Fruit fly (Drosophila melanogaster) whole organism, adult: ENCODE results near the gene RpS3.

Source experiments
- CG12768 ChIP-seq: fragments of 200-800 bp; sonication (Bioruptor generic); optimal IDR thresholded peaks from 2 replicates; lab custom pipeline; 2017; ENCODE audit warnings: missing biosample characterization, missing genetic modification characterization, mild to moderate bottlenecking, moderate library complexity, missing genetic modification reagents
- CG1620 ChIP-seq: fragments of 200-800 bp; sonication (Bioruptor generic); optimal IDR thresholded peaks from 2 replicates; lab custom pipeline; 2016; ENCODE audit warnings: missing biosample characterization, missing genetic modification characterization
- CG33017 ChIP-seq: fragments of 200-800 bp; sonication (Bioruptor generic); optimal IDR thresholded peaks from 2 replicates; lab custom pipeline; 2018; ENCODE audit warnings: missing biosample characterization, mild to moderate bottlenecking, missing genetic modification characterization, moderate library complexity
- CG5204 ChIP-seq: fragments of 200-800 bp; sonication (Bioruptor generic); optimal IDR thresholded peaks from 2 replicates; lab custom pipeline; 2016; ENCODE audit warnings: missing biosample characterization, missing genetic modification characterization
- CG7045 ChIP-seq: fragments of 200-800 bp; sonication (Bioruptor generic); optimal IDR thresholded peaks from 2 replicates; lab custom pipeline; 2017; ENCODE audit warnings: missing biosample characterization, mild to moderate bottlenecking, missing genetic modification characterization
- CG7101 ChIP-seq: fragments of 200-800 bp; sonication (Bioruptor generic); optimal IDR thresholded peaks from 2 replicates; lab custom pipeline; 2018; ENCODE audit warnings: missing biosample characterization, mild to moderate bottlenecking, missing genetic modification characterization, moderate library complexity
- Clk ChIP-seq: fragments of 200-800 bp; sonication (Bioruptor generic); optimal IDR thresholded peaks from 2 replicates; lab custom pipeline; 2017; ENCODE audit warnings: missing biosample characterization, missing genetic modification characterization
- Crg-1 ChIP-seq: fragments of 200-800 bp; sonication (Bioruptor generic); optimal IDR thresholded peaks from 2 replicates; lab custom pipeline; 2016; ENCODE audit warnings: missing biosample characterization, missing genetic modification characterization
- bab1 ChIP-seq: fragments of 200-800 bp; sonication (Bioruptor generic); optimal IDR thresholded peaks from 3 replicates; lab custom pipeline; 2019; ENCODE audit warnings: missing biosample characterization, mild to moderate bottlenecking, missing genetic modification characterization, moderate library complexity
- cic ChIP-seq: fragments of 200-800 bp; sonication (Bioruptor generic); optimal IDR thresholded peaks from 2 replicates; lab custom pipeline; 2017; ENCODE audit warnings: missing biosample characterization, mild to moderate bottlenecking, missing genetic modification characterization, moderate library complexity
- cnc ChIP-seq, 2 experiments: fragments of >200 bp; optimal IDR thresholded peaks; 2 replicates each; lab custom pipeline; 2017
- ovo ChIP-seq: fragments of 200-800 bp; sonication (Bioruptor generic); optimal IDR thresholded peaks from 2 replicates; lab custom pipeline; 2016; ENCODE audit warnings: missing biosample characterization, missing genetic modification characterization
- pad ChIP-seq: fragments of 200-800 bp; sonication (Bioruptor generic); optimal IDR thresholded peaks from 3 replicates; lab custom pipeline; 2017; ENCODE audit warnings: missing biosample characterization, missing genetic modification characterization, mild to moderate bottlenecking, moderate library complexity, missing genetic modification reagents
- tj ChIP-seq: fragments of 200-800 bp; sonication (Bioruptor generic); optimal IDR thresholded peaks from 3 replicates; lab custom pipeline; 2017; ENCODE audit warnings: missing biosample characterization, mild to moderate bottlenecking, missing genetic modification characterization, moderate library complexity

dm6 chr3R:23372624-23373023, 14.0 kb downstream of the RpS3 start, which contains the start of gene CG42827:
- TF ChIP-seq tj (GFP tag; lab: Kevin White, UChicago) (no peak), CG1620 (GFP tag; lab: Kevin White, UChicago) (no peak), ovo (GFP tag; lab: Kevin White, UChicago) (no peak), cnc (optimal IDR thresholded peaks at IDR 0.05; lab: Kevin White, UChicago) (no peak), pad (GFP tag; lab: Kevin White, UChicago) (no peak), CG7045 (GFP tag; lab: Kevin White, UChicago) (no peak), Clk (GFP tag; lab: Kevin White, UChicago) (no peak), CG12768 (GFP tag; lab: Kevin White, UChicago) (no peak), CG7101 (no peak), bab1 (GFP tag; lab: Kevin White, UChicago) (no peak), CG5204 (no peak), CG33017 (tag; lab: Kevin White, UChicago) (no peak), cic (GFP tag; lab: Kevin White, UChicago) (no peak), Crg-1 (GFP tag; lab: Kevin White, UChicago) (no peak)
